Worm (Caenorhabditis elegans) whole organism, early embryonic: ENCODE data around the gene irg-3.

Experiments
- B0310.2 ChIP-seq: sonication (generic microtip); optimal IDR thresholded peaks from 2 replicates; lab custom pipeline; 2016; ENCODE audit warnings: mild to moderate bottlenecking, missing genetic modification characterization, missing compliant biosample characterization
- F13C5.2 ChIP-seq: sonication (generic microtip); optimal IDR thresholded peaks from 2 replicates; lab custom pipeline; 2017; ENCODE audit warnings: mild to moderate bottlenecking, missing genetic modification characterization, inconsistent platforms, missing compliant biosample characterization
- ama-1 ChIP-seq: fragments of 150-350 bp; optimal IDR thresholded peaks from 2 replicates; lab custom pipeline; 2014
- ceh-13 ChIP-seq: fragments of 200-800 bp; sonication (Bioruptor generic); optimal IDR thresholded peaks from 2 replicates; lab custom pipeline; 2018; ENCODE audit warnings: mild to moderate bottlenecking, missing genetic modification characterization, missing compliant biosample characterization
- ceh-36 ChIP-seq: sonication (generic microtip); optimal IDR thresholded peaks from 2 replicates; lab custom pipeline; 2016; ENCODE audit warnings: missing genetic modification characterization, inconsistent platforms, missing compliant biosample characterization
- ets-7 ChIP-seq: sonication (generic microtip); optimal IDR thresholded peaks from 2 replicates; lab custom pipeline; 2016; ENCODE audit warnings: missing genotype, missing genetic modification characterization, missing compliant biosample characterization
- flt-1 ChIP-seq: fragments of 200-800 bp; sonication (Bioruptor generic); IDR thresholded peaks from 2 replicates; pipeline ENCODE4 v1.3.6; 2022; ENCODE audit warnings: missing genetic modification characterization, missing compliant biosample characterization
- hmg-4 ChIP-seq: fragments of 200-800 bp; sonication (Bioruptor generic); optimal IDR thresholded peaks from 2 replicates; lab custom pipeline; 2018; ENCODE audit warnings: mild to moderate bottlenecking, missing genetic modification characterization, missing compliant biosample characterization
- hnd-1 ChIP-seq: sonication (generic microtip); optimal IDR thresholded peaks from 2 replicates; lab custom pipeline; 2016; ENCODE audit warnings: missing genetic modification characterization, missing compliant biosample characterization
- pes-1 ChIP-seq: fragments of 200-800 bp; sonication (Bioruptor generic); IDR thresholded peaks from 2 replicates; pipeline ENCODE4 v1.3.6; 2022; ENCODE audit warnings: missing genetic modification reagents, missing genetic modification characterization, missing compliant biosample characterization
- scrt-1 ChIP-seq: fragments of 200-800 bp; sonication (Bioruptor generic); IDR thresholded peaks from 2 replicates; pipeline ENCODE4 v1.3.6; 2022; ENCODE audit warnings: missing genetic modification characterization, missing compliant biosample characterization
- sea-1 ChIP-seq: fragments of 200-800 bp; sonication (Bioruptor generic); conservative IDR thresholded peaks from 2 replicates; pipeline ENCODE4 v1.3.6; 2022; ENCODE audit warnings: missing genetic modification characterization, missing compliant biosample characterization
- tbx-11 ChIP-seq: fragments of 200-800 bp; sonication (Bioruptor generic); IDR thresholded peaks from 2 replicates; pipeline ENCODE4 v1.3.6; 2022; ENCODE audit warnings: missing genetic modification characterization, missing compliant biosample characterization
- tra-4 ChIP-seq: sonication (generic microtip); optimal IDR thresholded peaks from 2 replicates; lab custom pipeline; 2017; ENCODE audit warnings: missing genetic modification characterization, missing compliant biosample characterization

- no peak for TF ChIP-seq sea-1 (GFP tag; lab: Robert Waterston, UW)
- TF ChIP-seq tbx-11 (GFP tag; lab: Robert Waterston, UW), result no peak
- TF ChIP-seq ama-1 (lab: Kevin White, UChicago), result no peak
- no peak for TF ChIP-seq ets-7 (tag; lab: Kevin White, UChicago)
- TF ChIP-seq flt-1 (GFP tag; lab: Robert Waterston, UW), result no peak
- no peak for TF ChIP-seq F13C5.2 (tag; lab: Kevin White, UChicago)
- TF ChIP-seq pes-1 (GFP tag; lab: Robert Waterston, UW), result no peak
- TF ChIP-seq ceh-13 (GFP tag; lab: Kevin White, UChicago), result no peak
- no peak for TF ChIP-seq tra-4 (tag; lab: Kevin White, UChicago)
- TF ChIP-seq hmg-4 (GFP tag; lab: Kevin White, UChicago), result no peak
- TF ChIP-seq hnd-1 (tag; lab: Kevin White, UChicago), result no peak
- TF ChIP-seq scrt-1 (GFP tag; lab: Robert Waterston, UW), result no peak
- TF ChIP-seq B0310.2 (tag; lab: Kevin White, UChicago), result no peak
- TF ChIP-seq ceh-36 (tag; lab: Kevin White, UChicago), result no peak
Observed at ce11 chrV:2601817-2602216, 9.4 kb downstream of the irg-3 start.
